Worm (Caenorhabditis elegans) whole organism, L3 larva: Measurements from ENCODE around the gene W03F9.9.

Source experiments
- elt-1 ChIP-seq: fragments of 150-350 bp; optimal IDR thresholded peaks from 2 replicates; lab custom pipeline; 2014; ENCODE audit warnings: missing biosample characterization, missing genetic modification characterization
- elt-2 ChIP-seq: sonication (generic microtip); optimal IDR thresholded peaks from 2 replicates; lab custom pipeline; 2016; ENCODE audit warnings: missing genetic modification reagents, mild to moderate bottlenecking, missing genetic modification characterization, missing compliant biosample characterization
- fos-1 ChIP-seq: fragments of 150-350 bp; optimal IDR thresholded peaks from 2 replicates; lab custom pipeline; 2014; ENCODE audit warnings: missing biosample characterization, missing genetic modification characterization
- lin-15B ChIP-seq: fragments of 150-350 bp; optimal IDR thresholded peaks from 2 replicates; lab custom pipeline; 2014; ENCODE audit warnings: missing biosample characterization, missing genetic modification characterization
- lin-39 ChIP-seq: fragments of 150-350 bp; optimal IDR thresholded peaks from 2 replicates; lab custom pipeline; 2018; ENCODE audit warnings: missing biosample characterization, missing genetic modification reagents, missing genetic modification characterization
- nhr-11 ChIP-seq: fragments of 150-350 bp; optimal IDR thresholded peaks from 2 replicates; lab custom pipeline; 2014; ENCODE audit warnings: missing biosample characterization, missing genetic modification characterization
- nhr-237 ChIP-seq: fragments of 150-350 bp; optimal IDR thresholded peaks from 2 replicates; lab custom pipeline; 2014; ENCODE audit warnings: missing biosample characterization, missing genetic modification characterization
- nhr-28 ChIP-seq: fragments of 150-350 bp; optimal IDR thresholded peaks from 2 replicates; lab custom pipeline; 2014; ENCODE audit warnings: missing biosample characterization, missing genetic modification characterization
- nhr-77 ChIP-seq: fragments of 150-350 bp; optimal IDR thresholded peaks from 2 replicates; lab custom pipeline; 2014; ENCODE audit warnings: missing biosample characterization, missing genetic modification characterization
- pqm-1 ChIP-seq: fragments of 150-350 bp; optimal IDR thresholded peaks from 2 replicates; lab custom pipeline; 2017; ENCODE audit warnings: missing biosample characterization, missing genetic modification characterization, inconsistent platforms
- snpc-4 ChIP-seq: fragments of 150-350 bp; optimal IDR thresholded peaks from 2 replicates; lab custom pipeline; 2014; ENCODE audit warnings: missing biosample characterization, missing genetic modification characterization
- tbx-2 ChIP-seq: sonication (generic microtip); optimal IDR thresholded peaks from 2 replicates; lab custom pipeline; 2016; ENCODE audit warnings: mild to moderate bottlenecking, missing genetic modification characterization, missing compliant biosample characterization
- zag-1 ChIP-seq: fragments of 150-350 bp; optimal IDR thresholded peaks from 2 replicates; lab custom pipeline; 2014; ENCODE audit warnings: missing biosample characterization, missing genetic modification characterization
- ztf-11 ChIP-seq: fragments of 150-350 bp; optimal IDR thresholded peaks from 2 replicates; lab custom pipeline; 2014; ENCODE audit warnings: missing biosample characterization, missing genetic modification characterization

DNA sequence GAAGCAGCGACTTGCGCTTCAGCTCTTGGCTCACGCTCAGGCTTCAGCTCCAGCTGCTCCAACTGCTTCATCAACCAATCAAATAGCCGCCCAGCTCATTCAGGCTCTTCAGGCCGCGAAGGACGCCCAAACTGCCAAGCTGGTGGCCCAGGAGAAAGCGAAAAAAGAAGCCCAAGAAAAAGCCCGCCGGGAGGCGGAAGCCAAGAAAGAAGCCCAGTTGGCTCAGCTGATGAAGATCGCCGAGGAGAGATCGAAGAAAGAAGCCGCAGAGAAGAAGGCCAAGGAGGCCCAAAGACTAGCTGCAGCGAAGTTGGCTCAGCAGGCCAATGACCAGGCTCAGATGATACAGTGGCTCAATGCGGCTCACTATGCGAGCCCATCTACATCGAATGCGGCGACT lies 22.4 kb upstream of the W03F9.9 start:
- TF ChIP-seq zag-1 (tag; lab: Kevin White, UChicago) (no peak), snpc-4 (no peak), nhr-237 (no peak), nhr-28 (tag; lab: Kevin White, UChicago) (no peak), elt-1 (tag; lab: Kevin White, UChicago) (no peak), nhr-77 (tag; lab: Kevin White, UChicago) (no peak), ztf-11 (tag; lab: Kevin White, UChicago) (no peak), elt-2 (tag; lab: Kevin White, UChicago) (no peak), nhr-11 (tag; lab: Kevin White, UChicago) (no peak), lin-15B (tag; lab: Kevin White, UChicago) (no peak), pqm-1 (tag; lab: Kevin White, UChicago) (no peak), lin-39 (tag; lab: Kevin White, UChicago) (no peak), fos-1 (tag; lab: Kevin White, UChicago) (no peak), tbx-2 (no peak)
